Fruit fly (Drosophila melanogaster): ENCODE data around the gene IFT46.

Gene IFT46

DNA sequence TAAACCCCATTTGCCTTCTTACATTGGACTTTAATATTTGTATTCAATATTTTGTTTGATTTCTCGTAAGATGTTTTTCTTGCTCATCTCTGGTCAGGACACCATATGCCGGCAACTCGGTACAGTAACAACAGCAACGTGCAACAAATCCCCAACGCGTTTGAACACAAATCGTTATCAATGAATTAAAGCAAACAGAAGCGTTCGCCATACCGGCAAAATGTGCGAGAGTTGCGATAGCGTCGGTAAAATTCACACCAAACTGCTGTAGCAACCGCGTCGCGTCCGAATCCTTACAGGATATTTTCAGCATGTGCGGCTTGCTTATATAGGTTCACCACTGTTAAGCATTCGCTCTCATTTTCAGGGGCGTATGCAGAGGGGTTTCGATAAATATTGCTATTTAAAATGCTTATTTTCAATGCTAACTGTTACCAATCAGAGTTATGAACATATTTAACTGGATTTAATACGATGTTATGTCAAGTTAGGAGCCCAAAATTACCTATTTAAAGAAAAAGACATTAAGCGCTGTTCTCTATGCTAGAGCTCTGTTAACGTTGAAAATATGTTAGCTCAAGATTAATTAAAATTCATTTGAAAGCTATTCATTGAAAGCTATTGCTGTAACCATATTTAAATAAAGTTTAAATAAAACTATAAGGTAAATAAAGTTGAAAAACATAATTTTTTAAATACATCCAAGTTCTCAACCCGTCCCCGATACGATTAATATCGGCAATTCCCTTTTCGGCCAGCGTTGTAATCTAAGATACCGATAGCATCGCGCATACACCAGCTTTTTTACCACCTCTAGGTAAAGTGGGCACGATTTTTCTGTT lies 25.6 kb downstream of the IFT46 start, which contains the start of the genes Pde11 and CG15160 (continued):
- TF ChIP-seq CG6254 (GFP tag; optimal IDR thresholded peaks at IDR 0.05) (no peak), Dp (GFP tag; optimal IDR thresholded peaks at IDR 0.05) (peak; percentile 61), GATAe (GFP tag; conservative IDR thresholded peaks at IDR 0.05) (no peak), so (GFP tag; IDR thresholded peaks at IDR 0.05) (no peak), Hsf (GFP tag; optimal IDR thresholded peaks at IDR 0.05) (peak; percentile 33), PHDP (tag; optimal IDR thresholded peaks at IDR 0.05) (no peak), pros (GFP tag; optimal IDR thresholded peaks at IDR 0.05) (no peak), Fer1 (GFP tag; optimal IDR thresholded peaks at IDR 0.05) (no peak), CG10147 (GFP tag; optimal IDR thresholded peaks at IDR 0.05) (no peak), nmo (GFP tag; optimal IDR thresholded peaks at IDR 0.05) (peak; percentile 57), CG7745 (tag; optimal IDR thresholded peaks at IDR 0.05) (no peak), pnt (GFP tag; optimal IDR thresholded peaks at IDR 0.05) (peak; percentile 27), CoRest (tag; optimal IDR thresholded peaks at IDR 0.05) (no peak), CG3995 (GFP tag; optimal IDR thresholded peaks at IDR 0.05) (peak; percentile 8), BEAF-32 (GFP tag; optimal IDR thresholded peaks at IDR 0.05) (peak; percentile 98), pzg (GFP tag; optimal IDR thresholded peaks at IDR 0.05) (peak; percentile 90), Ets97D (GFP tag; optimal IDR thresholded peaks at IDR 0.05) (peak; percentile 89), unc-4 (GFP tag; IDR thresholded peaks at IDR 0.05; ENCODE audit: partially characterized antibody) (peak; percentile 97), zen2 (GFP tag; IDR thresholded peaks at IDR 0.05; ENCODE audit: partially characterized antibody) (peak; percentile 94), CG10267 (tag; optimal IDR thresholded peaks at IDR 0.05) (no peak), dimm (GFP tag; IDR thresholded peaks at IDR 0.05) (no peak), Deaf1 (tag; optimal IDR thresholded peaks at IDR 0.05) (no peak), CG32532 (GFP tag; IDR thresholded peaks at IDR 0.05) (peak; percentile 60; the same call in 1 of the 2 replicates), Hmr (GFP tag; optimal IDR thresholded peaks at IDR 0.05) (no peak), pum (GFP tag; optimal IDR thresholded peaks at IDR 0.05) (peak; percentile 19), CG2712 (tag; optimal IDR thresholded peaks at IDR 0.05) (no peak), amos (GFP tag; IDR thresholded peaks at IDR 0.05; ENCODE audit: partially characterized antibody) (peak; percentile 100), CG17802 (tag; optimal IDR thresholded peaks at IDR 0.05) (peak; percentile 15), trem (tag; optimal IDR thresholded peaks at IDR 0.05) (peak; percentile 72), CG31388 (GFP tag; optimal IDR thresholded peaks at IDR 0.05) (no peak), CTCF (GFP tag; optimal IDR thresholded peaks at IDR 0.05) (peak; percentile 44), CG1024 (GFP tag; IDR thresholded peaks at IDR 0.05) (no peak), CG3281 (GFP tag; optimal IDR thresholded peaks at IDR 0.05) (no peak), Aef1 (GFP tag; IDR thresholded peaks at IDR 0.05) (no peak), CG13287 (GFP tag; IDR thresholded peaks at IDR 0.05; ENCODE audit: partially characterized antibody) (peak; percentile 99), CG18619 (GFP tag; optimal IDR thresholded peaks at IDR 0.05) (peak; percentile 6), CG2116 (GFP tag; optimal IDR thresholded peaks at IDR 0.05) (peak; percentile 99), CG2199 (GFP tag; IDR thresholded peaks at IDR 0.05) (peak; percentile 66; the same call in 1 of the 3 replicates), oc (tag; optimal IDR thresholded peaks at IDR 0.05) (no peak), az2 (GFP tag; optimal IDR thresholded peaks at IDR 0.05) (no peak), CG14667 (GFP tag; IDR thresholded peaks at IDR 0.05) (no peak), Hr51 (GFP tag; optimal IDR thresholded peaks at IDR 0.05) (no peak), Bteb2 (GFP tag; optimal IDR thresholded peaks at IDR 0.05) (no peak), CG17912 (GFP tag; optimal IDR thresholded peaks at IDR 0.05) (no peak), danr (GFP tag; IDR thresholded peaks at IDR 0.05) (no peak), H15 (GFP tag; IDR thresholded peaks at IDR 0.05) (no peak), Scr (GFP tag; IDR thresholded peaks at IDR 0.05; ENCODE audit: partially characterized antibody) (peak; percentile 99), CG8478 (optimal IDR thresholded peaks at IDR 0.05) (no peak), B-H2 (GFP tag; optimal IDR thresholded peaks at IDR 0.05) (no peak)
